Worm (Caenorhabditis elegans) whole organism, late embryonic: Measurements from ENCODE around the gene srj-55.

Experiments
- C38D4.7 ChIP-seq: fragments of 200-800 bp; sonication (Bioruptor generic); optimal IDR thresholded peaks from 2 replicates; lab custom pipeline; 2018; ENCODE audit warnings: mild to moderate bottlenecking, missing genetic modification characterization, moderate library complexity, missing compliant biosample characterization
- K02D7.2 ChIP-seq: sonication (generic microtip); optimal IDR thresholded peaks from 2 replicates; lab custom pipeline; 2017; ENCODE audit warnings: mild to moderate bottlenecking, missing genetic modification characterization, missing compliant biosample characterization
- T23F11.4 ChIP-seq: fragments of 200-800 bp; sonication (Bioruptor generic); optimal IDR thresholded peaks from 2 replicates; lab custom pipeline; 2018; ENCODE audit warnings: mild to moderate bottlenecking, missing genetic modification characterization, missing compliant biosample characterization
- Y22D7AL.16 ChIP-seq: sonication (generic microtip); optimal IDR thresholded peaks from 2 replicates; lab custom pipeline; 2016; ENCODE audit warnings: missing genetic modification characterization, missing compliant biosample characterization
- ama-1 ChIP-seq: fragments of 150-350 bp; optimal IDR thresholded peaks from 2 replicates; lab custom pipeline; 2014
- elt-2 ChIP-seq: sonication (generic microtip); optimal IDR thresholded peaks from 2 replicates; lab custom pipeline; 2016; ENCODE audit warnings: missing genetic modification reagents, missing genetic modification characterization, missing compliant biosample characterization
- fkh-10 ChIP-seq: fragments of 150-350 bp; optimal IDR thresholded peaks from 2 replicates; lab custom pipeline; 2014; ENCODE audit warnings: missing biosample characterization, missing genetic modification reagents, missing genetic modification characterization
- hlh-15 ChIP-seq: sonication (generic microtip); optimal IDR thresholded peaks from 2 replicates; lab custom pipeline; 2016; ENCODE audit warnings: missing genetic modification characterization, missing compliant biosample characterization
- lin-11 ChIP-seq: fragments of 200-800 bp; sonication (Bioruptor generic); optimal IDR thresholded peaks from 2 replicates; lab custom pipeline; 2018; ENCODE audit warnings: mild to moderate bottlenecking, missing genetic modification characterization, missing compliant biosample characterization
- nhr-11 ChIP-seq: fragments of 150-350 bp; optimal IDR thresholded peaks from 2 replicates; lab custom pipeline; 2014; ENCODE audit warnings: missing biosample characterization, missing genetic modification characterization
- pha-4 ChIP-seq: fragments of 150-350 bp; optimal IDR thresholded peaks from 2 replicates; lab custom pipeline; 2018; ENCODE audit warnings: missing biosample characterization, missing genetic modification reagents, missing genetic modification characterization
- unc-55 ChIP-seq: sonication (generic microtip); optimal IDR thresholded peaks from 2 replicates; lab custom pipeline; 2017; ENCODE audit warnings: missing biosample characterization, missing genetic modification reagents, missing genetic modification characterization

DNA sequence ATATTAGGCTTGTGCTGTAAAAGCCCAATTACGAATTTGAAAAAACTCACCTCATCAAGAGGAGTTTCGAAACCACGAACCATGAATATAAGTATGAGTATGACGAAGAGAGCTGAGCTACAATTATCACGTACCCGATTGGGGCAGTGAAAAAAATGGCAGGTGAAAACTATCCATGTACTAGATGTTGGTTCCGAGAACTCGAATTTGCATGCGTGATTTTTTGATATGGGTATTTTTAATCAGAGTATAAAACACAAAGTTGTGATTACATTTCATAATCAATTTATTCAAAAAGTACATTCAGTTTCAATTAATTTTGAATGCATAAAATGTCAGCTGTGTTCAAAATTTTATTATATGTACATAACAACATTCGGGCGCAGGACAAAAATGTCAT is 43.9 kb downstream of the srj-55 start, which contains the start of gene F54E2.9:
- TF ChIP-seq unc-55 (GFP tag; lab: Kevin White, UChicago) (no peak), Y22D7AL.16 (tag; lab: Kevin White, UChicago) (no peak), C38D4.7 (GFP tag; lab: Kevin White, UChicago) (no peak), lin-11 (tag; lab: Kevin White, UChicago) (no peak), nhr-11 (tag; lab: Kevin White, UChicago) (no peak), hlh-15 (tag; lab: Kevin White, UChicago) (no peak), T23F11.4 (no peak), pha-4 (tag; lab: Kevin White, UChicago) (no peak), K02D7.2 (tag; lab: Kevin White, UChicago) (no peak), elt-2 (tag; lab: Kevin White, UChicago) (no peak), ama-1 (no peak), fkh-10 (GFP tag; lab: Kevin White, UChicago) (no peak)
